Worm (Caenorhabditis elegans) whole organism, L3 larva: Measurements from ENCODE around the gene F58A4.6.

Experiments
- ceh-28 ChIP-seq: fragments of 150-350 bp; optimal IDR thresholded peaks from 2 replicates; lab custom pipeline; 2014; ENCODE audit warnings: missing biosample characterization, missing genetic modification reagents, missing genetic modification characterization
- ceh-9 ChIP-seq: sonication (generic microtip); optimal IDR thresholded peaks from 2 replicates; lab custom pipeline; 2018; ENCODE audit warnings: missing biosample characterization, missing genetic modification characterization
- elt-1 ChIP-seq: fragments of 150-350 bp; optimal IDR thresholded peaks from 2 replicates; lab custom pipeline; 2014; ENCODE audit warnings: missing biosample characterization, missing genetic modification characterization
- eor-1 ChIP-seq, 2 experiments: fragments of 150-350 bp; optimal IDR thresholded peaks; 2 replicates each; lab custom pipeline; 2014 to 2018; ENCODE audit warnings: missing biosample characterization in 2 of 2, missing genetic modification characterization in 2 of 2
- fos-1 ChIP-seq: fragments of 150-350 bp; optimal IDR thresholded peaks from 2 replicates; lab custom pipeline; 2014; ENCODE audit warnings: missing biosample characterization, missing genetic modification characterization
- mdl-1 ChIP-seq: fragments of 150-350 bp; optimal IDR thresholded peaks from 2 replicates; lab custom pipeline; 2014; ENCODE audit warnings: missing biosample characterization, missing genetic modification characterization
- nhr-23 ChIP-seq: fragments of 150-350 bp; optimal IDR thresholded peaks from 2 replicates; lab custom pipeline; 2014; ENCODE audit warnings: missing biosample characterization, missing genetic modification reagents, missing genetic modification characterization
- nhr-25 ChIP-seq: sonication (generic microtip); optimal IDR thresholded peaks from 2 replicates; lab custom pipeline; 2017; ENCODE audit warnings: missing biosample characterization, missing genetic modification characterization
- nhr-76 ChIP-seq: fragments of 150-350 bp; sonication (generic microtip); optimal IDR thresholded peaks from 5 replicates; lab custom pipeline; 2014; ENCODE audit warnings: missing biosample characterization, missing genetic modification characterization
- nhr-77 ChIP-seq: fragments of 150-350 bp; optimal IDR thresholded peaks from 2 replicates; lab custom pipeline; 2014; ENCODE audit warnings: missing biosample characterization, missing genetic modification characterization
- pqm-1 ChIP-seq: fragments of 150-350 bp; optimal IDR thresholded peaks from 2 replicates; lab custom pipeline; 2017; ENCODE audit warnings: missing biosample characterization, missing genetic modification characterization, inconsistent platforms
- skn-1 ChIP-seq: fragments of 150-350 bp; optimal IDR thresholded peaks from 2 replicates; lab custom pipeline; 2014; ENCODE audit warnings: missing biosample characterization, missing genetic modification characterization
- tbx-2 ChIP-seq: sonication (generic microtip); optimal IDR thresholded peaks from 2 replicates; lab custom pipeline; 2016; ENCODE audit warnings: mild to moderate bottlenecking, missing genetic modification characterization, missing compliant biosample characterization

DNA sequence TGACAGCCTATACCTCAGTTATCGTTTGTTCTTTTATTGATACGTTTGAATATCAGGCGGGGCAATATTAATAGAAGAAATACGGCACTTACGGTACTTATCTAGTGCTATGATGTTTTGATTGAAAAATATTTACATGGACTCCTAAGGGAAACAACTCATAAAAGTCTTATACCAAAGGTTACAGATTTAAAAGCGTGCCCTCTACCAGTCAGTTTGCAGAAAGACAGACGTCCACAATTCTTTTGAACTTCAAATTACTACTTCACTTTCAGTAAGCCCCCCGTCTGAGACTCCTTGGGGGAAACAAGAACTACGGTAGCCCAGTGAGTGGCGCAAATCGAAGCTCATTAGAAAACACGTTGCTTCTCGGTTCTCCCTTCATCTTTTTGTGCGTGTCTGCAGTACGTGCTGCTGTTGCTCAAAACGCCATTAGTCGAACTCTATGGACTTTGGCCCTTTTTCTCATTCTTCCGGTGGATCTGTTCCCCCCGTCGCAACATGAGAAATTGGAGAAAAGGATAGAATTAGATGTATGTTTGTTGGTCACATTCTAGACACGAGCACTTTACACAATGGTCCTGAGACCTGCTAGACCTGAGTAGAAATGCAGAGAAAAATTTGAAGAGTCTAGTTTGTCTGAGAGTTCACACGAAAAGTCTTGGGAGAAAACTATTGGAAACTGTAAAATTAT lies 48.1 kb downstream of the F58A4.6 start:
- TF ChIP-seq nhr-77 (tag; lab: Kevin White, UChicago) (no peak), ceh-28 (no peak), eor-1 (tag; optimal IDR thresholded peaks at IDR 0.05; lab: Kevin White, UChicago) (no peak), pqm-1 (tag; lab: Kevin White, UChicago) (no peak), fos-1 (tag; lab: Kevin White, UChicago) (no peak), nhr-23 (tag; lab: Kevin White, UChicago) (no peak), nhr-25 (no peak), tbx-2 (tag; lab: Kevin White, UChicago) (no peak), mdl-1 (no peak), elt-1 (tag; lab: Kevin White, UChicago) (no peak), nhr-76 (tag; lab: Kevin White, UChicago) (no peak), skn-1 (tag; lab: Kevin White, UChicago) (no peak), ceh-9 (tag; lab: Kevin White, UChicago) (no peak)
